Worm (Caenorhabditis elegans) whole organism, mixed stage, embryonic: ENCODE results near the gene dpy-17.

Experiments used
- M03D4.4 ChIP-seq: sonication (generic microtip); optimal IDR thresholded peaks from 2 replicates; lab custom pipeline; 2017; ENCODE audit warnings: mild to moderate bottlenecking, missing genetic modification characterization, missing compliant biosample characterization
- bed-3 ChIP-seq: fragments of 200-800 bp; sonication (Bioruptor generic); optimal IDR thresholded peaks from 3 replicates; lab custom pipeline; 2018; ENCODE audit warnings: mild to moderate bottlenecking, missing genetic modification characterization, moderate library complexity, missing compliant biosample characterization
- ceh-43 ChIP-seq: fragments of 200-800 bp; sonication (Bioruptor generic); optimal IDR thresholded peaks from 2 replicates; lab custom pipeline; 2018; ENCODE audit warnings: mild to moderate bottlenecking, missing genetic modification characterization, moderate library complexity, missing compliant biosample characterization
- ceh-83 ChIP-seq: fragments of 200-800 bp; sonication (Bioruptor generic); optimal IDR thresholded peaks from 2 replicates; lab custom pipeline; 2018; ENCODE audit warnings: mild to moderate bottlenecking, missing genetic modification characterization, missing compliant biosample characterization
- ces-1 ChIP-seq: fragments of 150-350 bp; optimal IDR thresholded peaks from 2 replicates; lab custom pipeline; 2014; ENCODE audit warnings: missing biosample characterization, missing genetic modification reagents, missing genetic modification characterization
- drap-1 ChIP-seq: fragments of 200-800 bp; sonication (Bioruptor generic); optimal IDR thresholded peaks from 3 replicates; lab custom pipeline; 2018; ENCODE audit warnings: mild to moderate bottlenecking, missing genetic modification characterization, missing compliant biosample characterization
- elt-1 ChIP-seq: sonication (generic microtip); optimal IDR thresholded peaks from 2 replicates; lab custom pipeline; 2017; ENCODE audit warnings: missing genetic modification characterization, mild to moderate bottlenecking, missing compliant biosample characterization, antibody characterized with exemption, moderate library complexity, borderline replicate concordance; ENCODE audit not compliant: insufficient read depth
- elt-3 ChIP-seq: fragments of 150-350 bp; optimal IDR thresholded peaks from 2 replicates; lab custom pipeline; 2014; ENCODE audit warnings: missing biosample characterization, missing genetic modification characterization
- lin-13 ChIP-seq: fragments of 150-350 bp; optimal IDR thresholded peaks from 2 replicates; lab custom pipeline; 2014; ENCODE audit warnings: missing biosample characterization, missing genetic modification characterization
- lin-32 ChIP-seq: fragments of 200-800 bp; sonication (Bioruptor generic); optimal IDR thresholded peaks from 2 replicates; lab custom pipeline; 2018; ENCODE audit warnings: mild to moderate bottlenecking, missing genetic modification characterization, missing compliant biosample characterization
- lsy-2 ChIP-seq: fragments of 150-350 bp; optimal IDR thresholded peaks from 2 replicates; lab custom pipeline; 2014; ENCODE audit warnings: missing biosample characterization, missing genetic modification characterization
- mab-5 ChIP-seq: fragments of 150-350 bp; optimal IDR thresholded peaks from 2 replicates; lab custom pipeline; 2014; ENCODE audit warnings: missing biosample characterization, missing genetic modification characterization
- mep-1 ChIP-seq: fragments of 150-350 bp; optimal IDR thresholded peaks from 2 replicates; lab custom pipeline; 2017; ENCODE audit warnings: missing biosample characterization, missing genetic modification reagents, missing genetic modification characterization, inconsistent platforms
- nhr-12 ChIP-seq: fragments of 150-350 bp; optimal IDR thresholded peaks from 2 replicates; lab custom pipeline; 2014; ENCODE audit warnings: missing biosample characterization, missing genetic modification characterization
- nhr-2 ChIP-seq: fragments of 150-350 bp; optimal IDR thresholded peaks from 2 replicates; lab custom pipeline; 2014; ENCODE audit warnings: missing biosample characterization, missing genetic modification characterization
- nhr-237 ChIP-seq: fragments of 150-350 bp; optimal IDR thresholded peaks from 2 replicates; lab custom pipeline; 2014; ENCODE audit warnings: missing biosample characterization, missing genetic modification characterization
- nhr-28 ChIP-seq: fragments of 150-350 bp; optimal IDR thresholded peaks from 2 replicates; lab custom pipeline; 2014; ENCODE audit warnings: missing biosample characterization, missing genetic modification characterization
- nhr-76 ChIP-seq: sonication (generic microtip); optimal IDR thresholded peaks from 2 replicates; lab custom pipeline; 2017; ENCODE audit warnings: missing biosample characterization, missing genetic modification characterization
- sem-2 ChIP-seq: fragments of 200-800 bp; sonication (Bioruptor generic); optimal IDR thresholded peaks from 2 replicates; lab custom pipeline; 2018; ENCODE audit warnings: mild to moderate bottlenecking, missing genetic modification characterization, missing compliant biosample characterization
- snpc-4 ChIP-seq: fragments of 150-350 bp; optimal IDR thresholded peaks from 2 replicates; lab custom pipeline; 2014; ENCODE audit warnings: missing biosample characterization, missing genetic modification characterization
- sptf-1 ChIP-seq: sonication (generic microtip); optimal IDR thresholded peaks from 2 replicates; lab custom pipeline; 2017; ENCODE audit warnings: mild to moderate bottlenecking, missing genetic modification characterization, moderate library complexity, missing compliant biosample characterization
- tbx-8 ChIP-seq: fragments of 200-800 bp; sonication (Bioruptor generic); optimal IDR thresholded peaks from 2 replicates; lab custom pipeline; 2018; ENCODE audit warnings: mild to moderate bottlenecking, missing genetic modification characterization, moderate library complexity, missing compliant biosample characterization
- unc-39 ChIP-seq: fragments of 150-350 bp; optimal IDR thresholded peaks from 2 replicates; lab custom pipeline; 2014; ENCODE audit warnings: missing biosample characterization, missing genetic modification characterization
- unc-62 ChIP-seq: fragments of 150-350 bp; optimal IDR thresholded peaks from 2 replicates; lab custom pipeline; 2014; ENCODE audit warnings: missing biosample characterization, missing genetic modification reagents, missing genetic modification characterization
- zip-8 ChIP-seq: fragments of 150-350 bp; optimal IDR thresholded peaks from 2 replicates; lab custom pipeline; 2014; ENCODE audit warnings: missing biosample characterization, missing genetic modification characterization
- ztf-11 ChIP-seq: fragments of 150-350 bp; optimal IDR thresholded peaks from 2 replicates; lab custom pipeline; 2014; ENCODE audit warnings: missing biosample characterization, missing genetic modification characterization

The dpy-17 gene

ce11 chrIII:5080700-5081572 lies 26.2 kb upstream of the dpy-17 start (continued):
- TF ChIP-seq mep-1 = peak; percentile 71
- peak; percentile 61 for TF ChIP-seq lin-32 (GFP tag; lab: Kevin White, UChicago)
- TF ChIP-seq, all 35 proteins: peak for 23

- TF ChIP-seq ceh-43 (GFP tag; lab: Kevin White, UChicago) = no peak
- no peak for TF ChIP-seq mab-5 (tag; lab: Kevin White, UChicago)
- no peak for TF ChIP-seq drap-1 (GFP tag; lab: Kevin White, UChicago)
- no peak for TF ChIP-seq nhr-237 (tag; lab: Kevin White, UChicago)
- TF ChIP-seq bed-3 = no peak
- TF ChIP-seq unc-62 (GFP tag; lab: Kevin White, UChicago) = no peak
- TF ChIP-seq M03D4.4 (tag; lab: Kevin White, UChicago) = no peak
- TF ChIP-seq nhr-12 (tag; lab: Kevin White, UChicago) = no peak
- TF ChIP-seq lin-32 (GFP tag; lab: Kevin White, UChicago) = no peak
- TF ChIP-seq unc-39 (tag; lab: Kevin White, UChicago) = no peak
- no peak for TF ChIP-seq lin-13 (tag; lab: Kevin White, UChicago)
Observed at ce11 chrIII:5081573-5081823, 25.6 kb upstream of the dpy-17 start, which contains the start of gene cox-6A. TSS of gene cox-6A (plus strand) at chrIII:5081724.

- TF ChIP-seq unc-39 (tag; lab: Kevin White, UChicago) (no peak), sem-2 (GFP tag; lab: Kevin White, UChicago) (no peak), sptf-1 (tag; lab: Kevin White, UChicago) (no peak), lin-32 (GFP tag; lab: Kevin White, UChicago) (no peak), tbx-8 (no peak), mep-1 (no peak), snpc-4 (tag; lab: Kevin White, UChicago) (no peak)
Observed at ce11 chrIII:5083304-5083703, 23.8 kb upstream of the dpy-17 start.

ce11 chrIII:5085529-5085928 lies 21.6 kb upstream of the dpy-17 start, which contains the start of gene cah-1:
TSS of gene cah-1 (minus strand) at chrIII:5085629.
- no peak for TF ChIP-seq ceh-83 (GFP tag; lab: Kevin White, UChicago)
- no peak for TF ChIP-seq M03D4.4 (tag; lab: Kevin White, UChicago)
- TF ChIP-seq ces-1 = peak; percentile 0

ce11 chrIII:5089489-5089888 lies 17.6 kb upstream of the dpy-17 start:
- no peak for TF ChIP-seq lsy-2 (tag; lab: Kevin White, UChicago)
- TF ChIP-seq M03D4.4 (tag; lab: Kevin White, UChicago) = no peak
- no peak for TF ChIP-seq lin-13 (tag; lab: Kevin White, UChicago)
- no peak for TF ChIP-seq elt-3 (tag; lab: Kevin White, UChicago)
- TF ChIP-seq elt-1 (tag; lab: Kevin White, UChicago) = no peak
- no peak for TF ChIP-seq nhr-28 (tag; lab: Kevin White, UChicago)
- no peak for TF ChIP-seq zip-8 (tag; lab: Kevin White, UChicago)
- no peak for TF ChIP-seq snpc-4 (tag; lab: Kevin White, UChicago)
- no peak for TF ChIP-seq ceh-43 (GFP tag; lab: Kevin White, UChicago)
- TF ChIP-seq mep-1 = no peak
- TF ChIP-seq nhr-76 (tag; lab: Kevin White, UChicago) = no peak
- TF ChIP-seq ztf-11 (tag; lab: Kevin White, UChicago) = no peak
- no peak for TF ChIP-seq nhr-2 (tag; lab: Kevin White, UChicago)
- TF ChIP-seq sptf-1 (tag; lab: Kevin White, UChicago) = no peak
- TF ChIP-seq, all 35 proteins: peak for 0

ce11 chrIII:5092345-5092744 lies 14.8 kb upstream of the dpy-17 start:
- TF ChIP-seq ceh-83 (GFP tag; lab: Kevin White, UChicago) = no peak
- no peak for TF ChIP-seq mep-1
- no peak for TF ChIP-seq lin-13 (tag; lab: Kevin White, UChicago)
- TF ChIP-seq zip-8 (tag; lab: Kevin White, UChicago) = no peak
- no peak for TF ChIP-seq elt-3 (tag; lab: Kevin White, UChicago)
- no peak for TF ChIP-seq nhr-2 (tag; lab: Kevin White, UChicago)
- TF ChIP-seq tbx-8 = no peak
- TF ChIP-seq sem-2 (GFP tag; lab: Kevin White, UChicago) = no peak
- no peak for TF ChIP-seq lsy-2 (tag; lab: Kevin White, UChicago)
